Fruit fly (Drosophila melanogaster) whole organism, embryonic: Measurements from ENCODE around the gene CG14803.

Source experiments
- CG12391 ChIP-seq: fragments of 200-800 bp; sonication (Bioruptor generic); optimal IDR thresholded peaks from 3 replicates; lab custom pipeline; 2018; ENCODE audit warnings: missing biosample characterization, mild to moderate bottlenecking, missing genetic modification characterization, moderate library complexity
- CG13775 ChIP-seq: fragments of 200-800 bp; sonication (Bioruptor generic); optimal IDR thresholded peaks from 3 replicates; lab custom pipeline; 2017; ENCODE audit warnings: missing biosample characterization, mild to moderate bottlenecking, missing genetic modification characterization
- CG14965 ChIP-seq: fragments of 200-800 bp; sonication (Bioruptor generic); optimal IDR thresholded peaks from 2 replicates; lab custom pipeline; 2016; ENCODE audit warnings: missing biosample characterization, missing genetic modification characterization, borderline replicate concordance
- CG15601 ChIP-seq: fragments of 200-800 bp; sonication (Bioruptor generic); optimal IDR thresholded peaks from 3 replicates; lab custom pipeline; 2019; ENCODE audit warnings: missing biosample characterization, mild to moderate bottlenecking, missing genetic modification characterization, moderate library complexity
- CG16813 ChIP-seq: fragments of 200-800 bp; sonication (Bioruptor generic); IDR thresholded peaks from 3 replicates; pipeline ENCODE4 v1.3.6; 2022; ENCODE audit warnings: missing biosample characterization, missing genetic modification characterization; ENCODE audit not compliant: partially characterized antibody
- CG16815 ChIP-seq: fragments of 200-800 bp; sonication (Bioruptor generic); optimal IDR thresholded peaks from 3 replicates; lab custom pipeline; 2017; ENCODE audit warnings: missing biosample characterization, mild to moderate bottlenecking, missing genetic modification characterization
- CG17912 ChIP-seq: fragments of 200-800 bp; sonication (Bioruptor generic); optimal IDR thresholded peaks from 2 replicates; lab custom pipeline; 2018; ENCODE audit warnings: missing biosample characterization, mild to moderate bottlenecking, missing genetic modification characterization
- CG18262 ChIP-seq: fragments of 200-800 bp; optimal IDR thresholded peaks from 3 replicates; lab custom pipeline; 2019; ENCODE audit warnings: missing biosample characterization, mild to moderate bottlenecking, missing genetic modification characterization, moderate library complexity
- CG2202 ChIP-seq: fragments of 200-800 bp; sonication (Bioruptor generic); optimal IDR thresholded peaks from 2 replicates; lab custom pipeline; 2018; ENCODE audit warnings: missing biosample characterization, mild to moderate bottlenecking, missing genetic modification characterization
- CG2678 ChIP-seq: fragments of 200-800 bp; sonication (Bioruptor generic); optimal IDR thresholded peaks from 3 replicates; lab custom pipeline; 2019; ENCODE audit warnings: missing biosample characterization, mild to moderate bottlenecking, missing genetic modification characterization, moderate library complexity
- CG4282 ChIP-seq: fragments of 200-800 bp; sonication (Bioruptor generic); optimal IDR thresholded peaks from 2 replicates; lab custom pipeline; 2016; ENCODE audit warnings: missing biosample characterization, missing genetic modification characterization
- CG4424 ChIP-seq: fragments of 200-800 bp; sonication (Bioruptor generic); optimal IDR thresholded peaks from 3 replicates; lab custom pipeline; 2016; ENCODE audit warnings: missing biosample characterization, missing genetic modification characterization
- CG4730 ChIP-seq: fragments of 200-800 bp; sonication (Bioruptor generic); IDR thresholded peaks from 2 replicates; pipeline ENCODE4 v1.3.6; 2022; ENCODE audit warnings: missing biosample characterization, missing genetic modification characterization
- CG6654 ChIP-seq: fragments of 200-800 bp; sonication (Bioruptor generic); optimal IDR thresholded peaks from 2 replicates; lab custom pipeline; 2017; ENCODE audit warnings: missing biosample characterization, mild to moderate bottlenecking, missing genetic modification characterization
- CG9932 ChIP-seq: fragments of 200-800 bp; sonication (Bioruptor generic); IDR thresholded peaks from 2 replicates; pipeline ENCODE4 v1.3.6; 2022; ENCODE audit warnings: missing biosample characterization, missing genetic modification characterization
- Fer1 ChIP-seq: fragments of 200-800 bp; sonication (Bioruptor generic); optimal IDR thresholded peaks from 2 replicates; lab custom pipeline; 2017; ENCODE audit warnings: missing biosample characterization, mild to moderate bottlenecking, missing genetic modification characterization
- HLH3B ChIP-seq: fragments of 200-800 bp; sonication (Bioruptor generic); IDR thresholded peaks from 2 replicates; pipeline ENCODE4 v1.3.6; 2022; ENCODE audit warnings: missing biosample characterization, missing genetic modification characterization
- Hsf ChIP-seq: fragments of 200-800 bp; sonication (Bioruptor generic); optimal IDR thresholded peaks from 3 replicates; lab custom pipeline; 2016; ENCODE audit warnings: missing biosample characterization, missing genetic modification characterization
- MBD-R2 ChIP-seq: fragments of 200-800 bp; sonication (Bioruptor generic); IDR thresholded peaks from 2 replicates; pipeline ENCODE4 v1.3.6; 2022; ENCODE audit warnings: missing biosample characterization, missing genetic modification characterization
- Nf-YC ChIP-seq: fragments of 200-800 bp; optimal IDR thresholded peaks from 3 replicates; lab custom pipeline; 2019; ENCODE audit warnings: missing biosample characterization, mild to moderate bottlenecking, missing genetic modification characterization, moderate library complexity
- Opbp ChIP-seq: fragments of 200-800 bp; sonication (Bioruptor generic); IDR thresholded peaks from 3 replicates; pipeline ENCODE4 v1.3.6; 2022; ENCODE audit warnings: missing biosample characterization, missing genetic modification characterization; ENCODE audit not compliant: partially characterized antibody
- Ptx1 ChIP-seq: fragments of 200-800 bp; sonication (Bioruptor generic); IDR thresholded peaks from 2 replicates; pipeline ENCODE4 v1.3.6; 2022; ENCODE audit warnings: missing biosample characterization, missing genetic modification characterization
- Ravus ChIP-seq: fragments of 200-800 bp; sonication (Bioruptor generic); IDR thresholded peaks from 2 replicates; pipeline ENCODE4 v1.3.6; 2022; ENCODE audit warnings: missing biosample characterization, missing genetic modification characterization
- Rfx ChIP-seq: fragments of 200-800 bp; sonication (Bioruptor generic); IDR thresholded peaks from 2 replicates; pipeline ENCODE4 v1.3.6; 2022; ENCODE audit warnings: missing biosample characterization, missing genetic modification characterization
- Six4 ChIP-seq: fragments of 200-800 bp; sonication (Bioruptor generic); optimal IDR thresholded peaks from 2 replicates; lab custom pipeline; 2016; ENCODE audit warnings: missing biosample characterization, missing genetic modification characterization
- Tbp ChIP-seq: fragments of >200 bp; optimal IDR thresholded peaks from 2 replicates; lab custom pipeline; 2018; ENCODE audit warnings: missing biosample characterization, missing genetic modification characterization
- Vsx1 ChIP-seq: fragments of 200-800 bp; sonication (Bioruptor generic); optimal IDR thresholded peaks from 2 replicates; lab custom pipeline; 2017; ENCODE audit warnings: missing biosample characterization, mild to moderate bottlenecking, missing genetic modification characterization, missing genetic modification reagents
- YL-1 ChIP-seq: fragments of 200-800 bp; sonication (Bioruptor generic); optimal IDR thresholded peaks from 3 replicates; lab custom pipeline; 2017; ENCODE audit warnings: missing biosample characterization, mild to moderate bottlenecking, missing genetic modification characterization
- ac ChIP-seq: fragments of 200-800 bp; sonication (Bioruptor generic); optimal IDR thresholded peaks from 3 replicates; lab custom pipeline; 2017; ENCODE audit warnings: missing biosample characterization, mild to moderate bottlenecking, missing genetic modification characterization
- ato ChIP-seq: fragments of 200-800 bp; sonication (Bioruptor generic); IDR thresholded peaks from 2 replicates; pipeline ENCODE4 v1.3.6; 2022; ENCODE audit warnings: missing biosample characterization, missing genetic modification characterization; ENCODE audit not compliant: partially characterized antibody
- cas ChIP-seq: fragments of 200-800 bp; sonication (Bioruptor generic); IDR thresholded peaks from 2 replicates; pipeline ENCODE4 v1.3.6; 2022; ENCODE audit warnings: missing biosample characterization, missing genetic modification characterization
- chif ChIP-seq, 2 experiments: fragments of 200-800 bp; sonication (Bioruptor generic); optimal IDR thresholded peaks; 3 replicates each; lab custom pipeline; 2016; ENCODE audit warnings: missing biosample characterization in 2 of 2, missing genetic modification characterization in 2 of 2
- chn ChIP-seq: fragments of 200-800 bp; sonication (Bioruptor generic); optimal IDR thresholded peaks from 2 replicates; lab custom pipeline; 2016; ENCODE audit warnings: missing biosample characterization, missing genetic modification characterization
- crc ChIP-seq: fragments of 200-800 bp; sonication (Bioruptor generic); optimal IDR thresholded peaks from 2 replicates; lab custom pipeline; 2016; ENCODE audit warnings: missing biosample characterization, missing genetic modification characterization
- disco-r ChIP-seq: fragments of 200-800 bp; sonication (Bioruptor generic); optimal IDR thresholded peaks from 2 replicates; lab custom pipeline; 2016; ENCODE audit warnings: missing biosample characterization, missing genetic modification characterization
- gsb ChIP-seq: fragments of 200-800 bp; sonication (Bioruptor generic); IDR thresholded peaks from 2 replicates; pipeline ENCODE4 v1.3.6; 2022; ENCODE audit warnings: missing biosample characterization, missing genetic modification characterization
- hbn ChIP-seq: fragments of 200-800 bp; sonication (Bioruptor generic); IDR thresholded peaks from 2 replicates; pipeline ENCODE4 v1.3.6; 2022; ENCODE audit warnings: missing biosample characterization, missing genetic modification characterization; ENCODE audit not compliant: partially characterized antibody
- jing ChIP-seq: fragments of 200-800 bp; sonication (Bioruptor generic); optimal IDR thresholded peaks from 2 replicates; lab custom pipeline; 2018; ENCODE audit warnings: missing biosample characterization, mild to moderate bottlenecking, missing genetic modification characterization
- klu ChIP-seq: fragments of 200-800 bp; sonication (Bioruptor generic); IDR thresholded peaks from 2 replicates; pipeline ENCODE4 v1.3.6; 2022; ENCODE audit warnings: missing biosample characterization, missing genetic modification characterization
- luna ChIP-seq: fragments of 200-800 bp; sonication (Bioruptor generic); optimal IDR thresholded peaks from 2 replicates; lab custom pipeline; 2016; ENCODE audit warnings: missing biosample characterization, missing genetic modification characterization
- onecut ChIP-seq: fragments of 200-800 bp; sonication (Bioruptor generic); IDR thresholded peaks from 2 replicates; pipeline ENCODE4 v1.3.6; 2022; ENCODE audit warnings: missing biosample characterization, missing genetic modification characterization
- peb ChIP-seq: fragments of 200-800 bp; sonication (Bioruptor generic); IDR thresholded peaks from 2 replicates; pipeline ENCODE4 v1.3.6; 2022; ENCODE audit warnings: missing biosample characterization, missing genetic modification characterization
- pros ChIP-seq: fragments of 200-800 bp; sonication (Bioruptor generic); optimal IDR thresholded peaks from 3 replicates; lab custom pipeline; 2019; ENCODE audit warnings: missing biosample characterization, mild to moderate bottlenecking, missing genetic modification characterization, moderate library complexity
- ro ChIP-seq: fragments of 200-800 bp; sonication (Bioruptor generic); IDR thresholded peaks from 2 replicates; pipeline ENCODE4 v1.3.6; 2022; ENCODE audit warnings: missing biosample characterization, missing genetic modification characterization
- sd ChIP-seq: fragments of 200-800 bp; sonication (Bioruptor generic); optimal IDR thresholded peaks from 3 replicates; lab custom pipeline; 2018; ENCODE audit warnings: missing biosample characterization, mild to moderate bottlenecking, missing genetic modification characterization, moderate library complexity
- slp2 ChIP-seq: fragments of 200-800 bp; sonication (Bioruptor generic); optimal IDR thresholded peaks from 2 replicates; lab custom pipeline; 2016; ENCODE audit warnings: missing biosample characterization, missing genetic modification characterization
- trem ChIP-seq: fragments of 200-800 bp; optimal IDR thresholded peaks from 3 replicates; lab custom pipeline; 2019; ENCODE audit warnings: missing biosample characterization, mild to moderate bottlenecking, missing genetic modification characterization, moderate library complexity
- trh ChIP-seq: fragments of 200-800 bp; sonication (Bioruptor generic); optimal IDR thresholded peaks from 2 replicates; lab custom pipeline; 2016; ENCODE audit warnings: missing biosample characterization, missing genetic modification characterization
- tup ChIP-seq: fragments of 200-800 bp; sonication (Bioruptor generic); optimal IDR thresholded peaks from 2 replicates; lab custom pipeline; 2016; ENCODE audit warnings: missing biosample characterization, mild to moderate bottlenecking, missing genetic modification characterization, moderate library complexity
- wor ChIP-seq: fragments of 200-800 bp; sonication (Bioruptor generic); IDR thresholded peaks from 2 replicates; pipeline ENCODE4 v1.3.6; 2022; ENCODE audit warnings: missing biosample characterization, missing genetic modification characterization

CG14803 gene

dm6 chrX:1861620-1862184, 7.0 kb upstream of the CG14803 start, which contains the start of gene deltaCOP (continued):
- TF ChIP-seq Opbp (GFP tag; lab: Robert Waterston, UW) = 0 out of 3 replicates have a peak, but pooled peaks have one; percentile 36
- TF ChIP-seq Ravus (GFP tag; lab: Robert Waterston, UW) = peak; percentile 24; the same call in 1 of the 2 replicates
- TF ChIP-seq CG6654 = peak; percentile 32
- TF ChIP-seq peb (GFP tag; lab: Robert Waterston, UW) = peak; percentile 26; the same call in 1 of the 2 replicates
- TF ChIP-seq chn = peak; percentile 87
- TF ChIP-seq Rfx (GFP tag; lab: Robert Waterston, UW) = peak; percentile 89
- TF ChIP-seq CG4730 = peak; percentile 69
- peak; percentile 76 for TF ChIP-seq CG18262 (tag; lab: Kevin White, UChicago)
- peak; percentile 78 for TF ChIP-seq Six4
- peak; percentile 84 for TF ChIP-seq CG13775 (GFP tag; lab: Kevin White, UChicago)
- peak; percentile 45 for TF ChIP-seq trem
- TF ChIP-seq onecut (GFP tag; lab: Robert Waterston, UW) = peak; percentile 56
- peak; percentile 89 for TF ChIP-seq luna
- TF ChIP-seq jing (GFP tag; lab: Kevin White, UChicago) = no peak
- TF ChIP-seq hbn (GFP tag; lab: Robert Waterston, UW) = no peak
- TF ChIP-seq ro (GFP tag; lab: Robert Waterston, UW) = peak; percentile 31; the same call in 1 of the 2 replicates
- TF ChIP-seq CG4282 = peak; percentile 87
- peak; percentile 78 for TF ChIP-seq CG12391 (tag; lab: Kevin White, UChicago)
- peak; percentile 81 for TF ChIP-seq disco-r
- peak; percentile 47 for TF ChIP-seq CG2202 (tag; lab: Kevin White, UChicago)
- peak; percentile 52 for TF ChIP-seq CG14965 (GFP tag; lab: Kevin White, UChicago)
- TF ChIP-seq CG9932 = peak; percentile 89
- no peak for TF ChIP-seq pros (GFP tag; lab: Kevin White, UChicago)
- peak; percentile 85 for TF ChIP-seq CG4424 (GFP tag; lab: Kevin White, UChicago)
- TF ChIP-seq trh (GFP tag; lab: Kevin White, UChicago) = peak; percentile 70
- TF ChIP-seq tup = peak; percentile 61
- no peak for TF ChIP-seq Tbp (GFP tag; lab: Kevin White, UChicago)
- peak; percentile 91 for TF ChIP-seq Ptx1
- no peak for TF ChIP-seq ac (GFP tag; lab: Kevin White, UChicago)
- TF ChIP-seq HLH3B (GFP tag; lab: Robert Waterston, UW) = peak; percentile 70
- TF ChIP-seq wor (GFP tag; lab: Robert Waterston, UW) = peak; percentile 75
- TF ChIP-seq Vsx1 (GFP tag; lab: Kevin White, UChicago) = no peak
- TF ChIP-seq sd (tag; lab: Kevin White, UChicago) = no peak
- peak; percentile 92 for TF ChIP-seq Hsf (GFP tag; lab: Kevin White, UChicago)
- TF ChIP-seq gsb (GFP tag; lab: Robert Waterston, UW) = peak; percentile 61
- peak; percentile 85 for TF ChIP-seq klu (GFP tag; lab: Robert Waterston, UW)
- peak; percentile 83 for TF ChIP-seq MBD-R2 (GFP tag; lab: Robert Waterston, UW)
- TF ChIP-seq CG2678 (tag; lab: Kevin White, UChicago) = no peak
- peak; percentile 75 for TF ChIP-seq CG16815 (GFP tag; lab: Kevin White, UChicago)
- TF ChIP-seq Fer1 (GFP tag; lab: Kevin White, UChicago) = peak; percentile 78
- TF ChIP-seq chif (GFP tag; optimal IDR thresholded peaks at IDR 0.05; lab: Kevin White, UChicago) = peak; percentile 84 to 89
- TF ChIP-seq cas = 0 out of 2 replicates have a peak, but pooled peaks have one; percentile 26
- no peak for TF ChIP-seq CG16813 (GFP tag; lab: Robert Waterston, UW)
- peak; percentile 60 for TF ChIP-seq Nf-YC (tag; lab: Kevin White, UChicago)
- TF ChIP-seq YL-1 (GFP tag; lab: Kevin White, UChicago) = peak; percentile 62
- TF ChIP-seq crc (GFP tag; lab: Kevin White, UChicago) = peak; percentile 83
- TF ChIP-seq ato = no peak
- TF ChIP-seq slp2 (GFP tag; lab: Kevin White, UChicago) = peak; percentile 87
- peak; percentile 41 for TF ChIP-seq CG15601
- no peak for TF ChIP-seq CG17912 (GFP tag; lab: Kevin White, UChicago)
